Worm (Caenorhabditis elegans) whole organism, L1 larva: Measurements from ENCODE around the gene Y41C4A.11.
A peak's percentile ranks its signal among the peaks of the same experiment; 100 is the strongest.

Experiments used
- blmp-1 ChIP-seq: fragments of 150-350 bp; optimal IDR thresholded peaks from 2 replicates; lab custom pipeline; 2014; ENCODE audit warnings: missing biosample characterization, missing genetic modification characterization
- efl-1 ChIP-seq, 4 experiments: fragments of 150-350 bp; optimal IDR thresholded peaks in 3 of 4; peaks in 1 of 4; 1 replicate in 1 of 4; 2 replicates in 3 of 4; lab custom pipeline; 2014; ENCODE audit warnings: missing biosample characterization in 2 of 4, missing genetic modification characterization in 2 of 4, missing genetic modification reagents in 2 of 4
- hpl-2 ChIP-seq: fragments of 150-350 bp; optimal IDR thresholded peaks from 2 replicates; lab custom pipeline; 2014; ENCODE audit warnings: missing biosample characterization, missing genetic modification reagents, missing genetic modification characterization
- mep-1 ChIP-seq: fragments of 150-350 bp; optimal IDR thresholded peaks from 2 replicates; lab custom pipeline; 2014; ENCODE audit warnings: missing biosample characterization, missing genetic modification characterization
- nhr-12 ChIP-seq: sonication (generic microtip); optimal IDR thresholded peaks from 2 replicates; lab custom pipeline; 2017; ENCODE audit warnings: missing biosample characterization, missing genetic modification characterization
- nhr-71 ChIP-seq: sonication (generic microtip); optimal IDR thresholded peaks from 2 replicates; lab custom pipeline; 2016; ENCODE audit warnings: mild to moderate bottlenecking, missing genetic modification characterization, moderate library complexity, missing compliant biosample characterization
- nhr-76 ChIP-seq: sonication (generic microtip); optimal IDR thresholded peaks from 2 replicates; lab custom pipeline; 2017; ENCODE audit warnings: missing biosample characterization, missing genetic modification characterization
- nhr-77 ChIP-seq: fragments of 150-350 bp; optimal IDR thresholded peaks from 2 replicates; lab custom pipeline; 2014; ENCODE audit warnings: missing biosample characterization, missing genetic modification characterization
- rnt-1 ChIP-seq: sonication (generic microtip); optimal IDR thresholded peaks from 2 replicates; lab custom pipeline; 2016; ENCODE audit warnings: mild to moderate bottlenecking, missing genetic modification characterization, moderate library complexity, missing compliant biosample characterization
- sptf-1 ChIP-seq: fragments of 150-350 bp; optimal IDR thresholded peaks from 2 replicates; lab custom pipeline; 2014; ENCODE audit warnings: missing biosample characterization, missing genetic modification characterization
- swsn-7 ChIP-seq: sonication (generic microtip); optimal IDR thresholded peaks from 2 replicates; lab custom pipeline; 2016; ENCODE audit warnings: missing genetic modification characterization, missing compliant biosample characterization
- tlp-1 ChIP-seq: fragments of 150-350 bp; optimal IDR thresholded peaks from 2 replicates; lab custom pipeline; 2014; ENCODE audit warnings: missing biosample characterization, missing genetic modification characterization
- unc-62 ChIP-seq: fragments of 150-350 bp; optimal IDR thresholded peaks from 2 replicates; lab custom pipeline; 2014; ENCODE audit warnings: missing biosample characterization, missing genetic modification reagents, missing genetic modification characterization
- ztf-4 ChIP-seq: fragments of 150-350 bp; optimal IDR thresholded peaks from 2 replicates; lab custom pipeline; 2014; ENCODE audit warnings: missing biosample characterization, missing genetic modification characterization

DNA sequence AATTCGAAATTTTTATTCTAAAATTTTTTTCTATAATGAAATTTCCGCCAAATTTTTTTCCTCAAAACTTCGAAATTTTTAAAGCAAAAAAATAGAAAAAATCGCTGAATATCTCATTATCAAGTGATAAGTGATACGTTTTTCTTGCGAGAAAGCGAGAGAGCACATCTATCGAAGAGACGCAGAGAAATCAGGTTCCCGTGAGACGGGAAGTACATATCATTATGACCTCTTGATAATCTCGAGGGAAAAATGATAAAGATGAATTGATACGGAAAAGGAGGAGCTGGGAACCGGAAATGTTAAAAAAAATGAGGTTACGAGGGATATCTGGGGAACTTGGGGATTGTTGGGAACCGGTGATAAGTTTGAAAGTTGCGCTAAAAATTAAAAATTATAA is 7.3 kb downstream of the Y41C4A.11 start:
- TF ChIP-seq nhr-77 (no peak), unc-62 (no peak), mep-1 (tag; lab: Kevin White, UChicago) (no peak), swsn-7 (tag; lab: Kevin White, UChicago) (no peak), nhr-12 (tag; lab: Kevin White, UChicago) (no peak), hpl-2 (GFP tag; lab: Kevin White, UChicago) (no peak), sptf-1 (tag; lab: Kevin White, UChicago) (no peak), efl-1 (optimal IDR thresholded peaks at IDR 0.05; lab: Kevin White, UChicago) (no peak), efl-1 (GFP tag; optimal IDR thresholded peaks at IDR 0.05 in 1 of 2; lab: Kevin White, UChicago) (no peak), ztf-4 (tag; lab: Kevin White, UChicago) (no peak), nhr-71 (no peak), blmp-1 (tag; lab: Kevin White, UChicago) (peak; percentile 30), nhr-76 (no peak), tlp-1 (tag; lab: Kevin White, UChicago) (no peak), rnt-1 (no peak)
